Worm (Caenorhabditis elegans) whole organism, young adult: ENCODE results near the gene daf-10.

Source experiments
- C06A6.2 ChIP-seq: fragments of 200-800 bp; sonication (Bioruptor generic); conservative IDR thresholded peaks from 2 replicates; pipeline ENCODE4 v1.3.6; 2022; ENCODE audit warnings: missing genetic modification characterization, missing compliant biosample characterization
- D2030.7 ChIP-seq: fragments of 200-800 bp; sonication (Bioruptor generic); IDR thresholded peaks from 2 replicates; pipeline ENCODE4 v1.3.6; 2022; ENCODE audit warnings: missing genetic modification reagents, missing genetic modification characterization, missing compliant biosample characterization
- F10E7.11 ChIP-seq: sonication (generic microtip); optimal IDR thresholded peaks from 2 replicates; lab custom pipeline; 2017; ENCODE audit warnings: mild to moderate bottlenecking, missing genetic modification characterization, moderate library complexity, missing compliant biosample characterization
- F37B4.10 ChIP-seq: fragments of 200-800 bp; sonication (Bioruptor generic); IDR thresholded peaks from 2 replicates; pipeline ENCODE4 v1.3.6; 2022; ENCODE audit warnings: missing genetic modification characterization, missing compliant biosample characterization
- F49E8.2 ChIP-seq: sonication (generic microtip); optimal IDR thresholded peaks from 3 replicates; lab custom pipeline; 2017; ENCODE audit warnings: missing genetic modification characterization, mild to moderate bottlenecking, missing compliant biosample characterization, antibody characterized with exemption, moderate library complexity; ENCODE audit not compliant: insufficient read depth
- F52B5.7 ChIP-seq: sonication (generic microtip); optimal IDR thresholded peaks from 2 replicates; lab custom pipeline; 2016; ENCODE audit warnings: mild to moderate bottlenecking, missing genetic modification characterization, missing compliant biosample characterization
- F57C9.4 ChIP-seq: sonication (generic microtip); optimal IDR thresholded peaks from 2 replicates; lab custom pipeline; 2017; ENCODE audit warnings: mild to moderate bottlenecking, missing genetic modification characterization, missing compliant biosample characterization
- K12H6.12 ChIP-seq: fragments of 200-800 bp; sonication (Bioruptor generic); optimal IDR thresholded peaks from 2 replicates; lab custom pipeline; 2018; ENCODE audit warnings: mild to moderate bottlenecking, missing genetic modification characterization, missing compliant biosample characterization
- T07F8.4 ChIP-seq: sonication (generic microtip); optimal IDR thresholded peaks from 2 replicates; lab custom pipeline; 2016; ENCODE audit warnings: mild to moderate bottlenecking, missing genetic modification characterization, moderate library complexity, missing compliant biosample characterization
- Y67H2A.10 ChIP-seq: fragments of 200-800 bp; sonication (Bioruptor generic); conservative IDR thresholded peaks from 2 replicates; pipeline ENCODE4 v1.3.6; 2022; ENCODE audit warnings: missing genetic modification reagents, missing genetic modification characterization, missing compliant biosample characterization
- ama-1 ChIP-seq, 3 experiments: fragments of 150-350 bp in 1 of 3; sonication (generic microtip) in 2 of 3; optimal IDR thresholded peaks; 2 replicates each; lab custom pipeline; 2014 to 2018; ENCODE audit warnings: missing biosample characterization in 2 of 3, missing genetic modification characterization in 2 of 3, missing genetic modification reagents in 2 of 3
- aptf-2 ChIP-seq: fragments of 200-800 bp; sonication (Bioruptor generic); conservative IDR thresholded peaks from 2 replicates; pipeline ENCODE4 v1.3.6; 2022; ENCODE audit warnings: missing genetic modification reagents, missing genetic modification characterization, missing compliant biosample characterization
- atf-7 ChIP-seq: sonication (generic microtip); optimal IDR thresholded peaks from 2 replicates; lab custom pipeline; 2017; ENCODE audit warnings: mild to moderate bottlenecking, missing genetic modification characterization, missing compliant biosample characterization
- athp-1 ChIP-seq: sonication (generic microtip); optimal IDR thresholded peaks from 2 replicates; lab custom pipeline; 2017; ENCODE audit warnings: mild to moderate bottlenecking, missing genetic modification characterization, missing compliant biosample characterization
- attf-3 ChIP-seq: fragments of 200-800 bp; sonication (Bioruptor generic); conservative IDR thresholded peaks from 2 replicates; pipeline ENCODE4 v1.3.6; 2022; ENCODE audit warnings: missing genetic modification reagents, missing genetic modification characterization, missing compliant biosample characterization
- attf-5 ChIP-seq: fragments of 200-800 bp; sonication (Bioruptor generic); optimal IDR thresholded peaks from 2 replicates; lab custom pipeline; 2018; ENCODE audit warnings: mild to moderate bottlenecking, missing genetic modification characterization, missing compliant biosample characterization
- attf-6 ChIP-seq: fragments of 200-800 bp; sonication (Bioruptor generic); IDR thresholded peaks from 2 replicates; pipeline ENCODE4 v1.3.6; 2022; ENCODE audit warnings: missing genetic modification reagents, missing genetic modification characterization, missing compliant biosample characterization
- ccch-3 ChIP-seq: fragments of 200-800 bp; sonication (Bioruptor generic); optimal IDR thresholded peaks from 2 replicates; lab custom pipeline; 2018; ENCODE audit warnings: mild to moderate bottlenecking, missing genetic modification characterization, missing compliant biosample characterization
- ceh-58 ChIP-seq: fragments of 200-800 bp; sonication (Bioruptor generic); IDR thresholded peaks from 2 replicates; pipeline ENCODE4 v1.3.6; 2022; ENCODE audit warnings: missing genetic modification characterization, missing compliant biosample characterization
- dpl-1 ChIP-seq: fragments of 150-350 bp; optimal IDR thresholded peaks from 2 replicates; lab custom pipeline; 2014; ENCODE audit warnings: missing biosample characterization, missing genetic modification reagents, missing genetic modification characterization
- egl-18 ChIP-seq: fragments of 200-800 bp; sonication (Bioruptor generic); IDR thresholded peaks from 2 replicates; pipeline ENCODE4 v1.3.6; 2022; ENCODE audit warnings: missing genetic modification reagents, missing genetic modification characterization, missing compliant biosample characterization
- egrh-3 ChIP-seq: fragments of 200-800 bp; sonication (Bioruptor generic); IDR thresholded peaks from 2 replicates; pipeline ENCODE4 v1.3.6; 2022; ENCODE audit warnings: missing genetic modification reagents, missing genetic modification characterization, missing compliant biosample characterization
- ets-4 ChIP-seq: fragments of 200-800 bp; sonication (Bioruptor generic); optimal IDR thresholded peaks from 2 replicates; lab custom pipeline; 2018; ENCODE audit warnings: mild to moderate bottlenecking, missing genetic modification characterization, missing compliant biosample characterization
- hlh-26 ChIP-seq: fragments of 200-800 bp; sonication (Bioruptor generic); conservative IDR thresholded peaks from 2 replicates; pipeline ENCODE4 v1.3.6; 2022; ENCODE audit warnings: missing genetic modification reagents, missing genetic modification characterization, missing compliant biosample characterization
- lag-1 ChIP-seq: fragments of 200-800 bp; sonication (Bioruptor generic); IDR thresholded peaks from 2 replicates; pipeline ENCODE4 v1.3.6; 2022; ENCODE audit warnings: missing genetic modification reagents, missing genetic modification characterization, missing compliant biosample characterization
- lir-1 ChIP-seq: fragments of 200-800 bp; sonication (Bioruptor generic); conservative IDR thresholded peaks from 2 replicates; pipeline ENCODE4 v1.3.6; 2022; ENCODE audit warnings: missing genetic modification reagents, missing genetic modification characterization, missing compliant biosample characterization
- lsl-1 ChIP-seq: fragments of 200-800 bp; sonication (Bioruptor generic); optimal IDR thresholded peaks from 2 replicates; lab custom pipeline; 2018; ENCODE audit warnings: mild to moderate bottlenecking, missing genetic modification characterization, moderate library complexity, missing compliant biosample characterization
- madf-6 ChIP-seq: fragments of 200-800 bp; sonication (Bioruptor generic); IDR thresholded peaks from 2 replicates; pipeline ENCODE4 v1.3.6; 2022; ENCODE audit warnings: missing genetic modification reagents, missing genetic modification characterization, missing compliant biosample characterization
- mel-28 ChIP-seq: sonication (generic microtip); optimal IDR thresholded peaks from 2 replicates; lab custom pipeline; 2016; ENCODE audit warnings: borderline replicate concordance, mild to moderate bottlenecking, missing genetic modification characterization, missing compliant biosample characterization
- nfya-2 ChIP-seq: fragments of 200-800 bp; sonication (Bioruptor generic); IDR thresholded peaks from 2 replicates; pipeline ENCODE4 v1.3.6; 2022; ENCODE audit warnings: missing genetic modification reagents, missing genetic modification characterization, missing compliant biosample characterization
- nhr-179 ChIP-seq: sonication (generic microtip); optimal IDR thresholded peaks from 2 replicates; lab custom pipeline; 2016; ENCODE audit warnings: mild to moderate bottlenecking, missing genetic modification characterization, missing compliant biosample characterization
- nhr-80 ChIP-seq: sonication (generic microtip); optimal IDR thresholded peaks from 2 replicates; lab custom pipeline; 2016; ENCODE audit warnings: missing genetic modification characterization, missing compliant biosample characterization
- pha-4 ChIP-seq: fragments of 150-350 bp; sonication (generic microtip); optimal IDR thresholded peaks from 2 replicates; lab custom pipeline; 2014; ENCODE audit warnings: missing biosample characterization, missing genetic modification reagents, missing genetic modification characterization
- sdz-38 ChIP-seq: sonication (generic microtip); optimal IDR thresholded peaks from 2 replicates; lab custom pipeline; 2016; ENCODE audit warnings: missing genotype, missing genetic modification characterization, missing compliant biosample characterization
- snpc-1.1 ChIP-seq: sonication (generic microtip); optimal IDR thresholded peaks from 2 replicates; lab custom pipeline; 2017; ENCODE audit warnings: missing genetic modification characterization, mild to moderate bottlenecking, missing compliant biosample characterization, antibody characterized with exemption, moderate library complexity, missing genotype, missing genetic modification reagents; ENCODE audit not compliant: insufficient read depth
- snpc-3.4 ChIP-seq: sonication (generic microtip); optimal IDR thresholded peaks from 2 replicates; lab custom pipeline; 2017; ENCODE audit warnings: missing genetic modification characterization, mild to moderate bottlenecking, missing compliant biosample characterization, antibody characterized with exemption, moderate library complexity, missing genotype, missing genetic modification reagents
- snpc-4 ChIP-seq, 5 experiments: fragments of 150-350 bp in 1 of 5; sonication (generic microtip) in 4 of 5; optimal IDR thresholded peaks; 2 replicates each; lab custom pipeline; 2014 to 2018; ENCODE audit warnings: missing genetic modification characterization in 5 of 5, missing biosample characterization in 3 of 5, antibody characterized with exemption in 2 of 5, mild to moderate bottlenecking in 2 of 5, missing compliant biosample characterization in 2 of 5, missing genotype in 2 of 5, moderate library complexity in 2 of 5, missing genetic modification reagents in 1 of 5
- tbp1 ChIP-seq: fragments of 200-800 bp; sonication (Bioruptor generic); optimal IDR thresholded peaks from 2 replicates; lab custom pipeline; 2018; ENCODE audit warnings: mild to moderate bottlenecking, missing genetic modification characterization, missing compliant biosample characterization
- tlf-1 ChIP-seq: fragments of 200-800 bp; sonication (Bioruptor generic); optimal IDR thresholded peaks from 2 replicates; lab custom pipeline; 2018; ENCODE audit warnings: mild to moderate bottlenecking, missing genetic modification characterization, missing compliant biosample characterization
- xnd-1 ChIP-seq: sonication (generic microtip); optimal IDR thresholded peaks from 2 replicates; lab custom pipeline; 2016; ENCODE audit warnings: missing genotype, missing genetic modification reagents, missing genetic modification characterization, missing compliant biosample characterization
- ztf-18 ChIP-seq: sonication (generic microtip); optimal IDR thresholded peaks from 2 replicates; lab custom pipeline; 2016; ENCODE audit warnings: missing genotype, mild to moderate bottlenecking, missing genetic modification characterization, missing compliant biosample characterization
- ztf-22 ChIP-seq: fragments of 200-800 bp; sonication (Bioruptor generic); optimal IDR thresholded peaks from 2 replicates; lab custom pipeline; 2018; ENCODE audit warnings: mild to moderate bottlenecking, missing genetic modification characterization, moderate library complexity, missing compliant biosample characterization
- ztf-28 ChIP-seq: fragments of 200-800 bp; sonication (Bioruptor generic); IDR thresholded peaks from 2 replicates; pipeline ENCODE4 v1.3.6; 2022; ENCODE audit warnings: missing genetic modification reagents, missing genetic modification characterization, missing compliant biosample characterization
- ztf-6 ChIP-seq: fragments of 200-800 bp; sonication (Bioruptor generic); IDR thresholded peaks from 2 replicates; pipeline ENCODE4 v1.3.6; 2022; ENCODE audit warnings: missing genetic modification reagents, missing genetic modification characterization, missing compliant biosample characterization

The daf-10 gene

ce11 chrIV:9140172-9140805 lies 5.7 kb downstream of the daf-10 start (continued):
- no peak for TF ChIP-seq K12H6.12 (tag; lab: Kevin White, UChicago)

ce11 chrIV:9135377-9135776 lies 10.6 kb downstream of the daf-10 start, which contains the start of gene delm-1:
Gene delm-1 (minus strand): TSS chrIV:9135477.
- no peak for TF ChIP-seq ets-4 (GFP tag; lab: Kevin White, UChicago)
- TF ChIP-seq tlf-1 (GFP tag; lab: Kevin White, UChicago) = no peak
- TF ChIP-seq dpl-1 (GFP tag; lab: Kevin White, UChicago) = no peak
- TF ChIP-seq aptf-2 = no peak
- TF ChIP-seq attf-5 (GFP tag; lab: Kevin White, UChicago) = no peak
- no peak for TF ChIP-seq C06A6.2 (GFP tag; lab: Robert Waterston, UW)
- no peak for TF ChIP-seq egrh-3 (GFP tag; lab: Robert Waterston, UW)
- TF ChIP-seq pha-4 (tag; lab: Kevin White, UChicago) = no peak
- no peak for TF ChIP-seq nhr-80
- TF ChIP-seq sdz-38 (tag; lab: Kevin White, UChicago) = no peak
- TF ChIP-seq T07F8.4 (tag; lab: Kevin White, UChicago) = no peak
- TF ChIP-seq ztf-18 (tag; lab: Kevin White, UChicago) = no peak
- no peak for TF ChIP-seq ama-1 (optimal IDR thresholded peaks at IDR 0.05; lab: Kevin White, UChicago)
- no peak for TF ChIP-seq ama-1 (GFP tag; optimal IDR thresholded peaks at IDR 0.05; lab: Kevin White, UChicago)
- no peak for TF ChIP-seq atf-7 (tag; lab: Kevin White, UChicago)

- TF ChIP-seq aptf-2 (no peak), F57C9.4 (tag; lab: Kevin White, UChicago) (no peak), athp-1 (no peak), snpc-1.1 (tag; lab: Kevin White, UChicago) (peak; percentile 88), snpc-3.4 (peak; percentile 14), ceh-58 (GFP tag; lab: Robert Waterston, UW) (no peak), Y67H2A.10 (GFP tag; lab: Robert Waterston, UW) (no peak), lsl-1 (GFP tag; lab: Kevin White, UChicago) (peak; percentile 4), lir-1 (GFP tag; lab: Robert Waterston, UW) (no peak), D2030.7 (GFP tag; lab: Robert Waterston, UW) (peak; percentile 50; the same call in 1 of the 2 replicates), ccch-3 (GFP tag; lab: Kevin White, UChicago) (no peak), hlh-26 (GFP tag; lab: Robert Waterston, UW) (no peak), nhr-179 (tag; lab: Kevin White, UChicago) (no peak), ets-4 (GFP tag; lab: Kevin White, UChicago) (no peak), attf-6 (GFP tag; lab: Robert Waterston, UW) (peak; percentile 94), snpc-4 (GFP tag; optimal IDR thresholded peaks at IDR 0.05; lab: Kevin White, UChicago) (peak; percentile 79), snpc-4 (tag; optimal IDR thresholded peaks at IDR 0.05; lab: Kevin White, UChicago) (peak; percentile 83 to 97 (median 92)), atf-7 (tag; lab: Kevin White, UChicago) (no peak), egl-18 (GFP tag; lab: Robert Waterston, UW) (no peak), lag-1 (GFP tag; lab: Robert Waterston, UW) (no peak), madf-6 (GFP tag; lab: Robert Waterston, UW) (peak; percentile 69), tbp1 (GFP tag; lab: Kevin White, UChicago) (peak; percentile 72), F10E7.11 (tag; lab: Kevin White, UChicago) (no peak), F37B4.10 (GFP tag; lab: Robert Waterston, UW) (no peak), ztf-28 (GFP tag; lab: Robert Waterston, UW) (no peak), F49E8.2 (tag; lab: Kevin White, UChicago) (peak; percentile 13), F52B5.7 (tag; lab: Kevin White, UChicago) (no peak), xnd-1 (tag; lab: Kevin White, UChicago) (no peak), nfya-2 (GFP tag; lab: Robert Waterston, UW) (no peak), ztf-22 (GFP tag; lab: Kevin White, UChicago) (no peak), attf-3 (GFP tag; lab: Robert Waterston, UW) (no peak), mel-28 (tag; lab: Kevin White, UChicago) (no peak), ztf-6 (GFP tag; lab: Robert Waterston, UW) (no peak)
These were observed 15.4 kb downstream of the daf-10 start for ce11 chrIV:9130605-9131004.
